Fruit fly (Drosophila melanogaster) whole organism, embryonic: ENCODE data around the gene Ubi-p5E.
A peak's percentile ranks its signal among the peaks of the same experiment; 100 is the strongest.

Experiments used
- Aef1 ChIP-seq: fragments of 200-800 bp; sonication (Bioruptor generic); IDR thresholded peaks from 3 replicates; pipeline ENCODE4 v1.3.6; 2022; ENCODE audit warnings: missing biosample characterization, missing genetic modification characterization
- Atf3 ChIP-seq: fragments of 200-800 bp; sonication (Bioruptor generic); optimal IDR thresholded peaks from 3 replicates; lab custom pipeline; 2016; ENCODE audit warnings: missing biosample characterization, missing genetic modification characterization
- B-H2 ChIP-seq: fragments of 200-800 bp; sonication (Bioruptor generic); optimal IDR thresholded peaks from 2 replicates; lab custom pipeline; 2018; ENCODE audit warnings: missing biosample characterization, mild to moderate bottlenecking, missing genetic modification characterization
- CG10209 ChIP-seq: fragments of 200-800 bp; sonication (Bioruptor generic); optimal IDR thresholded peaks from 3 replicates; lab custom pipeline; 2017; ENCODE audit warnings: missing biosample characterization, mild to moderate bottlenecking, missing genetic modification characterization, missing genetic modification reagents
- CG10543 ChIP-seq: fragments of 200-800 bp; sonication (Bioruptor generic); optimal IDR thresholded peaks from 3 replicates; lab custom pipeline; 2017; ENCODE audit warnings: missing biosample characterization, mild to moderate bottlenecking, missing genetic modification characterization, moderate library complexity
- CG11085 ChIP-seq: fragments of 200-800 bp; sonication (Bioruptor generic); IDR thresholded peaks from 2 replicates; pipeline ENCODE4 v1.3.6; 2022; ENCODE audit warnings: missing biosample characterization, missing genetic modification characterization
- CG11560 ChIP-seq: fragments of 200-800 bp; sonication (Bioruptor generic); IDR thresholded peaks from 3 replicates; pipeline ENCODE4 v1.3.6; 2022; ENCODE audit warnings: missing biosample characterization, missing genetic modification characterization
- CG13624 ChIP-seq: fragments of 200-800 bp; sonication (Bioruptor generic); optimal IDR thresholded peaks from 2 replicates; lab custom pipeline; 2016; ENCODE audit warnings: missing biosample characterization, missing genetic modification characterization
- CG15601 ChIP-seq: fragments of 200-800 bp; sonication (Bioruptor generic); optimal IDR thresholded peaks from 3 replicates; lab custom pipeline; 2019; ENCODE audit warnings: missing biosample characterization, mild to moderate bottlenecking, missing genetic modification characterization, moderate library complexity
- CG16815 ChIP-seq: fragments of 200-800 bp; sonication (Bioruptor generic); optimal IDR thresholded peaks from 3 replicates; lab custom pipeline; 2017; ENCODE audit warnings: missing biosample characterization, mild to moderate bottlenecking, missing genetic modification characterization
- CG17186 ChIP-seq: fragments of 200-800 bp; sonication (Bioruptor generic); optimal IDR thresholded peaks from 3 replicates; lab custom pipeline; 2017; ENCODE audit warnings: missing biosample characterization, missing genetic modification reagents, missing genetic modification characterization
- CG17612 ChIP-seq: fragments of 200-800 bp; sonication (Bioruptor generic); IDR thresholded peaks from 2 replicates; pipeline ENCODE4 v1.3.6; 2022; ENCODE audit warnings: missing biosample characterization, missing genetic modification characterization
- CG17829 ChIP-seq: fragments of 200-800 bp; optimal IDR thresholded peaks from 2 replicates; lab custom pipeline; 2019; ENCODE audit warnings: missing biosample characterization, mild to moderate bottlenecking, missing genetic modification characterization, moderate library complexity
- CG17912 ChIP-seq: fragments of 200-800 bp; sonication (Bioruptor generic); optimal IDR thresholded peaks from 2 replicates; lab custom pipeline; 2018; ENCODE audit warnings: missing biosample characterization, mild to moderate bottlenecking, missing genetic modification characterization
- CG18011 ChIP-seq: fragments of 200-800 bp; sonication (Bioruptor generic); optimal IDR thresholded peaks from 2 replicates; lab custom pipeline; 2017; ENCODE audit warnings: missing biosample characterization, missing genetic modification characterization, mild to moderate bottlenecking, moderate library complexity, missing genotype
- CG31441 ChIP-seq: fragments of 200-800 bp; sonication (Bioruptor generic); IDR thresholded peaks from 2 replicates; pipeline ENCODE4 v1.3.6; 2022; ENCODE audit warnings: missing biosample characterization, missing genetic modification characterization
- CG34376 ChIP-seq: fragments of 200-800 bp; sonication (Bioruptor generic); optimal IDR thresholded peaks from 2 replicates; lab custom pipeline; 2018; ENCODE audit warnings: missing biosample characterization, mild to moderate bottlenecking, missing genetic modification characterization
- CG3995 ChIP-seq: fragments of 200-800 bp; sonication (Bioruptor generic); optimal IDR thresholded peaks from 3 replicates; lab custom pipeline; 2016; ENCODE audit warnings: missing biosample characterization, missing genetic modification characterization
- CG4282 ChIP-seq: fragments of 200-800 bp; sonication (Bioruptor generic); optimal IDR thresholded peaks from 2 replicates; lab custom pipeline; 2016; ENCODE audit warnings: missing biosample characterization, missing genetic modification characterization
- CG7357 ChIP-seq: fragments of 200-800 bp; sonication (Bioruptor generic); IDR thresholded peaks from 3 replicates; pipeline ENCODE4 v1.3.6; 2022; ENCODE audit warnings: missing biosample characterization, missing genetic modification characterization
- Dip2 ChIP-seq: fragments of 200-800 bp; sonication (Bioruptor generic); IDR thresholded peaks from 2 replicates; pipeline ENCODE4 v1.3.6; 2022; ENCODE audit warnings: missing biosample characterization, missing genetic modification characterization
- Hr3 ChIP-seq: fragments of 200-800 bp; sonication (Bioruptor generic); optimal IDR thresholded peaks from 3 replicates; lab custom pipeline; 2016; ENCODE audit warnings: missing biosample characterization, missing genetic modification characterization
- Hr39 ChIP-seq: fragments of >200 bp; optimal IDR thresholded peaks from 2 replicates; lab custom pipeline; 2017
- Kr ChIP-seq: fragments of 200-800 bp; sonication (Bioruptor generic); optimal IDR thresholded peaks from 2 replicates; lab custom pipeline; 2017; ENCODE audit warnings: missing biosample characterization, mild to moderate bottlenecking, missing genetic modification characterization
- Lhr ChIP-seq: fragments of 200-800 bp; sonication (Bioruptor generic); optimal IDR thresholded peaks from 3 replicates; lab custom pipeline; 2017; ENCODE audit warnings: mild to moderate bottlenecking, missing biosample characterization, missing genetic modification reagents, missing genetic modification characterization
- MESR4 ChIP-seq: fragments of 200-800 bp; sonication (Bioruptor generic); optimal IDR thresholded peaks from 2 replicates; lab custom pipeline; 2018; ENCODE audit warnings: missing biosample characterization, mild to moderate bottlenecking, missing genetic modification characterization, moderate library complexity
- MTF-1 ChIP-seq: fragments of 200-800 bp; sonication (Bioruptor generic); optimal IDR thresholded peaks from 2 replicates; lab custom pipeline; 2018; ENCODE audit warnings: missing biosample characterization, mild to moderate bottlenecking, missing genetic modification characterization, borderline replicate concordance
- NFAT ChIP-seq: fragments of 200-800 bp; sonication (Bioruptor generic); IDR thresholded peaks from 2 replicates; pipeline ENCODE4 v1.3.6; 2022; ENCODE audit warnings: missing biosample characterization, missing genetic modification characterization
- Nf-YA ChIP-seq: fragments of 200-800 bp; sonication (Bioruptor generic); IDR thresholded peaks from 2 replicates; pipeline ENCODE4 v1.3.6; 2022; ENCODE audit warnings: missing biosample characterization, missing genetic modification characterization
- ato ChIP-seq: fragments of 200-800 bp; sonication (Bioruptor generic); IDR thresholded peaks from 2 replicates; pipeline ENCODE4 v1.3.6; 2022; ENCODE audit warnings: missing biosample characterization, missing genetic modification characterization; ENCODE audit not compliant: partially characterized antibody
- bigmax ChIP-seq: fragments of 200-800 bp; sonication (Bioruptor generic); optimal IDR thresholded peaks from 2 replicates; lab custom pipeline; 2018; ENCODE audit warnings: missing biosample characterization, mild to moderate bottlenecking, missing genetic modification characterization
- bowl ChIP-seq: fragments of 200-800 bp; sonication (Bioruptor generic); IDR thresholded peaks from 2 replicates; pipeline ENCODE4 v1.3.6; 2022; ENCODE audit warnings: missing biosample characterization, missing genetic modification characterization
- ewg ChIP-seq: fragments of 200-800 bp; sonication (Bioruptor generic); optimal IDR thresholded peaks from 3 replicates; lab custom pipeline; 2017; ENCODE audit warnings: mild to moderate bottlenecking, missing biosample characterization, missing genetic modification reagents, missing genetic modification characterization
- fd96Cb ChIP-seq: fragments of 200-800 bp; sonication (Bioruptor generic); optimal IDR thresholded peaks from 2 replicates; lab custom pipeline; 2018; ENCODE audit warnings: missing biosample characterization, mild to moderate bottlenecking, missing genetic modification characterization, moderate library complexity
- fru ChIP-seq: fragments of >200 bp; optimal IDR thresholded peaks from 2 replicates; lab custom pipeline; 2017
- fu2 ChIP-seq: fragments of 200-800 bp; sonication (Bioruptor generic); optimal IDR thresholded peaks from 2 replicates; lab custom pipeline; 2016; ENCODE audit warnings: missing biosample characterization, missing genetic modification characterization
- gsb-n ChIP-seq: fragments of 200-800 bp; sonication (Bioruptor generic); optimal IDR thresholded peaks from 3 replicates; lab custom pipeline; 2018; ENCODE audit warnings: missing biosample characterization, mild to moderate bottlenecking, missing genetic modification characterization
- ham ChIP-seq: fragments of 200-800 bp; sonication (Bioruptor generic); IDR thresholded peaks from 2 replicates; pipeline ENCODE4 v1.3.6; 2022; ENCODE audit warnings: missing biosample characterization, missing genetic modification characterization
- hth ChIP-seq: fragments of >200 bp; optimal IDR thresholded peaks from 2 replicates; lab custom pipeline; 2017; ENCODE audit warnings: inconsistent platforms
- jigr1 ChIP-seq: fragments of 200-800 bp; sonication (Bioruptor generic); IDR thresholded peaks from 3 replicates; pipeline ENCODE4 v1.3.6; 2022; ENCODE audit warnings: missing biosample characterization, missing genetic modification characterization
- knrl ChIP-seq: fragments of 200-800 bp; sonication (Bioruptor generic); IDR thresholded peaks from 3 replicates; pipeline ENCODE4 v1.3.6; 2022; ENCODE audit warnings: missing biosample characterization, missing genetic modification characterization; ENCODE audit not compliant: partially characterized antibody
- lbe ChIP-seq: fragments of 200-800 bp; sonication (Bioruptor generic); optimal IDR thresholded peaks from 2 replicates; lab custom pipeline; 2016; ENCODE audit warnings: missing biosample characterization, mild to moderate bottlenecking, missing genetic modification characterization
- luna ChIP-seq: fragments of 200-800 bp; sonication (Bioruptor generic); optimal IDR thresholded peaks from 2 replicates; lab custom pipeline; 2016; ENCODE audit warnings: missing biosample characterization, missing genetic modification characterization
- oc ChIP-seq: fragments of 200-800 bp; sonication (Bioruptor generic); optimal IDR thresholded peaks from 2 replicates; lab custom pipeline; 2018; ENCODE audit warnings: missing biosample characterization, mild to moderate bottlenecking, missing genetic modification characterization, moderate library complexity
- odd ChIP-seq: fragments of 200-800 bp; sonication (Bioruptor generic); optimal IDR thresholded peaks from 2 replicates; lab custom pipeline; 2017; ENCODE audit warnings: missing biosample characterization, mild to moderate bottlenecking, missing genetic modification characterization
- onecut ChIP-seq: fragments of 200-800 bp; sonication (Bioruptor generic); IDR thresholded peaks from 2 replicates; pipeline ENCODE4 v1.3.6; 2022; ENCODE audit warnings: missing biosample characterization, missing genetic modification characterization
- p53 ChIP-seq: fragments of 200-800 bp; sonication (Bioruptor generic); optimal IDR thresholded peaks from 2 replicates; lab custom pipeline; 2016; ENCODE audit warnings: missing biosample characterization, missing genetic modification characterization
- pita ChIP-seq: fragments of 200-800 bp; sonication (Bioruptor generic); optimal IDR thresholded peaks from 2 replicates; lab custom pipeline; 2017; ENCODE audit warnings: missing biosample characterization, mild to moderate bottlenecking, missing genetic modification characterization
- vnd ChIP-seq: fragments of 200-800 bp; sonication (Bioruptor generic); IDR thresholded peaks from 3 replicates; pipeline ENCODE4 v1.3.6; 2022; ENCODE audit warnings: missing biosample characterization, missing genetic modification characterization; ENCODE audit not compliant: partially characterized antibody
- wor ChIP-seq: fragments of 200-800 bp; sonication (Bioruptor generic); IDR thresholded peaks from 2 replicates; pipeline ENCODE4 v1.3.6; 2022; ENCODE audit warnings: missing biosample characterization, missing genetic modification characterization
- yki ChIP-seq: fragments of >200 bp; optimal IDR thresholded peaks from 3 replicates; lab custom pipeline; 2018
- zfh2 ChIP-seq: fragments of 200-800 bp; sonication (Bioruptor generic); optimal IDR thresholded peaks from 2 replicates; lab custom pipeline; 2016; ENCODE audit warnings: missing biosample characterization, missing genetic modification characterization

Ubi-p5E gene

dm6 chrX:6316858-6317474, 37.5 kb upstream of the Ubi-p5E start (continued):
- no peak for TF ChIP-seq Kr
- no peak for TF ChIP-seq ato (GFP tag; lab: Robert Waterston, UW)
- TF ChIP-seq CG18011 (GFP tag; lab: Kevin White, UChicago) = no peak
- peak; percentile 28 for TF ChIP-seq fu2 (GFP tag; lab: Kevin White, UChicago)
- peak; percentile 62 for TF ChIP-seq Aef1 (GFP tag; lab: Robert Waterston, UW)
- no peak for TF ChIP-seq pita
- TF ChIP-seq odd = peak; percentile 49
- 0 out of 3 replicates have a peak, but pooled peaks have one; percentile 31 for TF ChIP-seq CG11560 (tag; lab: Robert Waterston, UW)
- peak; percentile 26 for TF ChIP-seq zfh2 (GFP tag; lab: Kevin White, UChicago)
- TF ChIP-seq B-H2 (GFP tag; lab: Kevin White, UChicago) = peak; percentile 33
- no peak for TF ChIP-seq hth
- TF ChIP-seq fru (lab: Kevin White, UChicago) = no peak
- peak; percentile 34 for TF ChIP-seq CG13624 (GFP tag; lab: Kevin White, UChicago)
- peak; percentile 53; the same call in 1 of the 2 replicates for TF ChIP-seq bowl (GFP tag; lab: Robert Waterston, UW)
- TF ChIP-seq CG17186 = no peak
- no peak for TF ChIP-seq CG17829 (tag; lab: Kevin White, UChicago)
- TF ChIP-seq oc = no peak
- TF ChIP-seq p53 (GFP tag; lab: Kevin White, UChicago) = no peak
- no peak for TF ChIP-seq CG17612 (GFP tag; lab: Robert Waterston, UW)
- TF ChIP-seq Atf3 = no peak
- peak; percentile 28 for TF ChIP-seq Hr3 (GFP tag; lab: Kevin White, UChicago)
- no peak; the same call in 1 of the 2 replicates for TF ChIP-seq ham (GFP tag; lab: Robert Waterston, UW)
- peak; percentile 66; the same call in 1 of the 2 replicates for TF ChIP-seq NFAT (GFP tag; lab: Robert Waterston, UW)
- TF ChIP-seq CG15601 (tag; lab: Kevin White, UChicago) = no peak
- peak; percentile 50; the same call in 1 of the 2 replicates for TF ChIP-seq CG11085 (GFP tag; lab: Robert Waterston, UW)
- TF ChIP-seq fd96Cb (tag; lab: Kevin White, UChicago) = peak; percentile 42
- TF ChIP-seq CG31441 = peak; percentile 51
- no peak for TF ChIP-seq Dip2 (GFP tag; lab: Robert Waterston, UW)
- TF ChIP-seq vnd (GFP tag; lab: Robert Waterston, UW) = no peak
- peak; percentile 66 for TF ChIP-seq CG10543 (GFP tag; lab: Kevin White, UChicago)
- TF ChIP-seq jigr1 = no peak
- TF ChIP-seq CG10209 (GFP tag; lab: Kevin White, UChicago) = peak; percentile 65
- TF ChIP-seq ewg (GFP tag; lab: Kevin White, UChicago) = peak; percentile 27
- TF ChIP-seq lbe (GFP tag; lab: Kevin White, UChicago) = no peak
- no peak for TF ChIP-seq yki (lab: Kevin White, UChicago)
- TF ChIP-seq MTF-1 (GFP tag; lab: Kevin White, UChicago) = no peak
- TF ChIP-seq wor = peak; percentile 45
- peak; percentile 55 for TF ChIP-seq onecut (GFP tag; lab: Robert Waterston, UW)
- TF ChIP-seq Nf-YA (GFP tag; lab: Robert Waterston, UW) = no peak
- TF ChIP-seq CG34376 (GFP tag; lab: Kevin White, UChicago) = peak; percentile 51
- no peak for TF ChIP-seq Hr39 (lab: Kevin White, UChicago)
- TF ChIP-seq luna = no peak
- peak; percentile 7 for TF ChIP-seq CG3995 (GFP tag; lab: Kevin White, UChicago)
- no peak for TF ChIP-seq Lhr (GFP tag; lab: Kevin White, UChicago)
- TF ChIP-seq CG7357 (GFP tag; lab: Robert Waterston, UW) = 0 out of 3 replicates have a peak, but pooled peaks have one; percentile 38
- TF ChIP-seq bigmax (GFP tag; lab: Kevin White, UChicago) = no peak
- no peak for TF ChIP-seq knrl (GFP tag; lab: Robert Waterston, UW)
- no peak for TF ChIP-seq CG17912 (GFP tag; lab: Kevin White, UChicago)
- no peak for TF ChIP-seq CG4282 (GFP tag; lab: Kevin White, UChicago)
- no peak for TF ChIP-seq CG16815
- no peak for TF ChIP-seq gsb-n (tag; lab: Kevin White, UChicago)
- no peak for TF ChIP-seq MESR4 (GFP tag; lab: Kevin White, UChicago)
